Worm (Caenorhabditis elegans): Measurements from ENCODE around the gene srw-12.

The srw-12 gene

DNA sequence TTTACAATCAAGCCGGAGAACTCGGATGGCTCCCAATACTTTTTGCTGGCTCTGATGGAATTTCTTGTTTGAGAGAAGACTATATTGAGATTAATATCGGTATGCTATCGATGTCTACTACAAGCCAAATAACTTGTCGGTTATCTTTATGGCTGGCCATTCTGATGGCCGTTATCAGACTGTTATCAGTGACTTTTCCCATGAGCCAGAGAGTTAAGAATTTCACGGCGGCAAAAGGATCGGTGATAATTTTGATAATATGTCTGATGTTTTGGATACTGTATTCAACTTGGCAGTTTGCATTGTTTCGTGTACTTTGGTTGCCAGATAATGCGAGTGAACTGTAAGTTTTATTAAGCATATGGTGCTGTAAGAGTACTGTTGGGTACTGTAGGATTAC lies 12.2 kb downstream of the srw-12 start:
- TF ChIP-seq fos-1 (tag; optimal IDR thresholded peaks at IDR 0.05): peak; percentile 74
- no peak for TF ChIP-seq ceh-16 (tag; optimal IDR thresholded peaks at IDR 0.05)

ce11 chrV:15225650-15226049 lies 12.8 kb downstream of the srw-12 start, which contains the start of gene srw-14:
srw-14 (plus strand) TSS chrV:15225950.
- TF ChIP-seq egl-27 (tag; optimal IDR thresholded peaks at IDR 0.05): no peak
- TF ChIP-seq ceh-82 (tag; optimal IDR thresholded peaks at IDR 0.05): no peak
- no peak for TF ChIP-seq mbf-1 (tag; optimal IDR thresholded peaks at IDR 0.05)
- TF ChIP-seq nhr-25 (tag; optimal IDR thresholded peaks at IDR 0.05): no peak
- TF ChIP-seq unc-62 (GFP tag; optimal IDR thresholded peaks at IDR 0.05): no peak
- no peak for TF ChIP-seq alr-1 (tag; optimal IDR thresholded peaks at IDR 0.05)
- no peak for TF ChIP-seq nhr-6 (tag; optimal IDR thresholded peaks at IDR 0.05)
- TF ChIP-seq lsy-2 (tag; optimal IDR thresholded peaks at IDR 0.05): no peak
- no peak for TF ChIP-seq blmp-1 (tag; optimal IDR thresholded peaks at IDR 0.05; ENCODE audit: insufficient read depth)
- no peak for TF ChIP-seq mab-5 (tag; optimal IDR thresholded peaks at IDR 0.05)
- no peak for TF ChIP-seq aly-2 (tag; optimal IDR thresholded peaks at IDR 0.05)
- no peak for TF ChIP-seq lin-13 (GFP tag; optimal IDR thresholded peaks at IDR 0.05)
- no peak for TF ChIP-seq ztf-1 (GFP tag; conservative IDR thresholded peaks at IDR 0.05)
- TF ChIP-seq lin-11 (tag; optimal IDR thresholded peaks at IDR 0.05): no peak
- no peak for TF ChIP-seq nhr-129 (tag; optimal IDR thresholded peaks at IDR 0.05)
- TF ChIP-seq gmeb-1 (tag; optimal IDR thresholded peaks at IDR 0.05): no peak
- no peak for TF ChIP-seq nhr-12 (tag; optimal IDR thresholded peaks at IDR 0.05)
- no peak for TF ChIP-seq snpc-4 (tag; optimal IDR thresholded peaks at IDR 0.05)
- no peak for TF ChIP-seq C34F6.9 (tag; optimal IDR thresholded peaks at IDR 0.05)
- no peak for TF ChIP-seq R02D3.7 (tag; optimal IDR thresholded peaks at IDR 0.05)

DNA sequence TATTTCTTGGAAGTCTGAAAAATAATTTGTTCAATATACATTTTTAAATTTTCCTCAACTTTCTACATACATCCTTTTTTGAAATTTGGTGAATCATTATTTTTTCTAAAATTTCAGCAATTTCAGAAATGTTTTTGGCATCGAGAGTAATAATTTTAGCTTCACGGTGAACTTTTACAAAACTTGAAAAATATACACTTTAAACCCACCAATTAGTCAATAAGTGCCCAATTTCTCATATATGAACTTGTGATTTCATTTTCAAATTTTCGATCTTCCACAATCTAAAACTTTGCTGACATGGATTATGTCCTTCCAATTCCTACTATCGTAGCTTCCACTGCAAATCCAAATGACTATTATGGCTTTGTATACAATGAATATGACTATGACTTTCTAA lies 14.8 kb downstream of the srw-12 start, which contains the start of gene srw-24:
Gene srw-24 (plus strand): TSS at position 301 of the 400 bp plus-strand sequence.
- TF ChIP-seq F13H6.1 (tag; optimal IDR thresholded peaks at IDR 0.05): no peak
- TF ChIP-seq zag-1 (tag; optimal IDR thresholded peaks at IDR 0.05): no peak
- TF ChIP-seq sma-3 (GFP tag; optimal IDR thresholded peaks at IDR 0.05): no peak
- TF ChIP-seq unc-55 (GFP tag; optimal IDR thresholded peaks at IDR 0.05): no peak
- TF ChIP-seq dmd-4 (tag; optimal IDR thresholded peaks at IDR 0.05): no peak
- no peak for TF ChIP-seq nhr-11 (tag; optimal IDR thresholded peaks at IDR 0.05)
- no peak for TF ChIP-seq mbf-1 (tag; optimal IDR thresholded peaks at IDR 0.05)
- no peak for TF ChIP-seq nhr-129 (tag; optimal IDR thresholded peaks at IDR 0.05)
- TF ChIP-seq ztf-1 (GFP tag; conservative IDR thresholded peaks at IDR 0.05): no peak
- no peak for TF ChIP-seq unc-62 (GFP tag; optimal IDR thresholded peaks at IDR 0.05)

DNA sequence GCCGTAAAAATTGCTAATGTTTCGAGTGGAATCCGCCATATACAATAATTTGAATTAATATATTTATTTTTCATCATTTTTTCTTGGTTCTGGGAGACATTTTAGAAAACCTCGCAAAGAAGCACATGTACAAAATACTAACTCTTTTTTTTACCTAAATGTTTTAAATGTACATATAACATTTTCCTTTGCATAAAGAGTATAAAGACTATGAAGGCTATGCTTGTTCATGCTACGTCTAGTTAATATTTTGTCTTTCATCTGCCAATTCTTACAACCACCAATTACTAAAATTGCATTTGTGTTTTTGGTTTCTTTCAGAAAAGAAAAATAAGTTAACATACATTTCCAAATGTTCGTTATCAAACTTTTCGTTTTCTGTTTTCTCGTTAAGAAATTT lies 17.1 kb downstream of the srw-12 start, which contains the start of gene irld-25:
Gene irld-25 (plus strand): TSS at position 301 of the 400 bp plus-strand sequence.
- TF ChIP-seq dmd-4 (tag; optimal IDR thresholded peaks at IDR 0.05): no peak
- TF ChIP-seq elt-3 (tag; optimal IDR thresholded peaks at IDR 0.05): no peak
- TF ChIP-seq R02D3.7 (tag; optimal IDR thresholded peaks at IDR 0.05): no peak
- TF ChIP-seq alr-1 (tag; optimal IDR thresholded peaks at IDR 0.05): no peak

DNA sequence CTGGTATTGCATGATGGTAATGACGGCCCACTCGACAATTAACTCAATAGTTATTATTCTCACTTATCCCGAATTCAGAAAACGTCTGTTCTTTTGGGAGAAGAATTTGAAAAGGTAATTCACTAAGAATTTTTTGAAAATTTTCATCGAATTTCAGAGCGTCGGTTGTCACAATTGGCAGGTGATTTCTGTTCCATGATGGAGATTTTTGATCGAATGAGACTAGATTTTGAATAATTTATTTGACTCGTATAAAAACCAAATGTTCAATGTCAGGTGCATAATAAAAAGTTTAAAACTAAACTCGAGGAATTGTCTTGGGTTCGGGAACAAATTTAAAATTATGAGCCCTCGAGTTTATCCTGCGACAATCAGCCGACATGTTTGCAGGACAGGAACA lies 21.7 kb downstream of the srw-12 start, which contains the start of gene sri-25:
Gene sri-25 (plus strand): TSS at position 301 of the 400 bp plus-strand sequence.
- TF ChIP-seq nhr-25 (tag; optimal IDR thresholded peaks at IDR 0.05): no peak
- no peak for TF ChIP-seq snpc-4 (tag; optimal IDR thresholded peaks at IDR 0.05)
- TF ChIP-seq nhr-23 (tag; optimal IDR thresholded peaks at IDR 0.05): no peak
- no peak for TF ChIP-seq fos-1 (tag; optimal IDR thresholded peaks at IDR 0.05)
- TF ChIP-seq sem-4 (tag; optimal IDR thresholded peaks at IDR 0.05): no peak
- TF ChIP-seq peb-1 (tag; optimal IDR thresholded peaks at IDR 0.05): no peak
- TF ChIP-seq F13H6.1 (tag; optimal IDR thresholded peaks at IDR 0.05): no peak
- TF ChIP-seq nhr-77 (tag; optimal IDR thresholded peaks at IDR 0.05): no peak
- no peak for TF ChIP-seq sma-9 (GFP tag; optimal IDR thresholded peaks at IDR 0.05)
- no peak for TF ChIP-seq sma-9 (tag; optimal IDR thresholded peaks at IDR 0.05)
- no peak for TF ChIP-seq mab-5 (tag; optimal IDR thresholded peaks at IDR 0.05)
- TF ChIP-seq dmd-4 (tag; optimal IDR thresholded peaks at IDR 0.05): no peak
- TF ChIP-seq aly-2 (tag; optimal IDR thresholded peaks at IDR 0.05): no peak
- no peak for TF ChIP-seq lin-11 (tag; optimal IDR thresholded peaks at IDR 0.05)
- TF ChIP-seq zag-1 (tag; optimal IDR thresholded peaks at IDR 0.05): no peak
- TF ChIP-seq mbf-1 (tag; optimal IDR thresholded peaks at IDR 0.05): no peak
- no peak for TF ChIP-seq blmp-1 (tag; optimal IDR thresholded peaks at IDR 0.05; ENCODE audit: insufficient read depth)
- TF ChIP-seq nhr-10 (tag; optimal IDR thresholded peaks at IDR 0.05): no peak
